Worm (Caenorhabditis elegans): ENCODE data around the gene C28D4.4.
A peak's percentile ranks its signal among the peaks of the same experiment; 100 is the strongest.

Gene C28D4.4

ce11 chrIV:9748342-9748741 lies 3.5 kb upstream of the C28D4.4 start, which contains the start of gene C28D4.8:
TSS of gene C28D4.8 (minus strand) at chrIV:9748442.
- TF ChIP-seq T20F7.1 (GFP tag; optimal IDR thresholded peaks at IDR 0.05) (no peak), zfp-2 (tag; optimal IDR thresholded peaks at IDR 0.05) (no peak), zip-11 (GFP tag; IDR thresholded peaks at IDR 0.05) (no peak), php-3 (GFP tag; IDR thresholded peaks at IDR 0.05) (no peak), nhr-6 (tag; optimal IDR thresholded peaks at IDR 0.05) (no peak), gei-8 (GFP tag; optimal IDR thresholded peaks at IDR 0.05) (no peak), lir-3 (tag; optimal IDR thresholded peaks at IDR 0.05) (no peak), snpc-1.2 (GFP tag; IDR thresholded peaks at IDR 0.05) (no peak)

- TF ChIP-seq ceh-44 (GFP tag; IDR thresholded peaks at IDR 0.05) (no peak), nhr-77 (tag; optimal IDR thresholded peaks at IDR 0.05) (no peak), mxl-2 (GFP tag; conservative IDR thresholded peaks at IDR 0.05) (no peak), dmd-8 (GFP tag; IDR thresholded peaks at IDR 0.05) (no peak), mdl-1 (tag; optimal IDR thresholded peaks at IDR 0.05) (no peak), mes-2 (tag; optimal IDR thresholded peaks at IDR 0.05; ENCODE audit: poor library complexity, severe bottlenecking) (no peak), mxl-3 (GFP tag; optimal IDR thresholded peaks at IDR 0.05) (no peak), Y75B8A.6 (GFP tag; IDR thresholded peaks at IDR 0.05) (no peak), ceh-20 (GFP tag; IDR thresholded peaks at IDR 0.05) (no peak), lin-13 (GFP tag; optimal IDR thresholded peaks at IDR 0.05) (no peak), aly-2 (tag; optimal IDR thresholded peaks at IDR 0.05) (no peak), zip-2 (tag; optimal IDR thresholded peaks at IDR 0.05) (no peak), unc-62 (GFP tag; optimal IDR thresholded peaks at IDR 0.05 in 1 of 2) (no peak), unc-62 (tag; optimal IDR thresholded peaks at IDR 0.05) (no peak), unc-130 (GFP tag; optimal IDR thresholded peaks at IDR 0.05) (no peak), hmg-1.1 (GFP tag; IDR thresholded peaks at IDR 0.05) (no peak), nhr-28 (tag; optimal IDR thresholded peaks at IDR 0.05) (no peak), snpc-4 (tag; optimal IDR thresholded peaks at IDR 0.05) (no peak), fkh-10 (GFP tag; optimal IDR thresholded peaks at IDR 0.05) (no peak)
These were observed 2.0 kb upstream of the C28D4.4 start, which contains the start of gene C28D4.5 for ce11 chrIV:9746762-9747161. TSS of gene C28D4.5 (minus strand) at chrIV:9746862.

- TF ChIP-seq nhr-42 (GFP tag; IDR thresholded peaks at IDR 0.05) (no peak), aha-1 (tag) (peak; percentile 96)
These were observed 1.9 kb downstream of the C28D4.4 start, which contains the start of gene C28D4.7 for ce11 chrIV:9742883-9743282. TSS of gene C28D4.7 (minus strand) at chrIV:9743147.

ce11 chrIV:9740851-9741549 lies 3.8 kb downstream of the C28D4.4 start, which contains the start of gene gln-6:
TSS of gene gln-6 (minus strand) at chrIV:9740901.
- peak; percentile 44 for TF ChIP-seq unc-130 (GFP tag; optimal IDR thresholded peaks at IDR 0.05)

- TF ChIP-seq lin-38 (GFP tag; IDR thresholded peaks at IDR 0.05), result peak; percentile 61
- peak; percentile 65; the same call in 1 of the 2 replicates for TF ChIP-seq snpc-1.2 (GFP tag; IDR thresholded peaks at IDR 0.05)
- no peak for TF ChIP-seq gei-8 (GFP tag; optimal IDR thresholded peaks at IDR 0.05)
- no peak for TF ChIP-seq tra-1 (GFP tag; IDR thresholded peaks at IDR 0.05)
- TF ChIP-seq duxl-1 (tag; optimal IDR thresholded peaks at IDR 0.05; ENCODE audit: poor library complexity), result no peak
- peak; percentile 28 for TF ChIP-seq F49E8.2 (tag; optimal IDR thresholded peaks at IDR 0.05; ENCODE audit: borderline replicate concordance)
- no peak for TF ChIP-seq spr-3 (GFP tag; optimal IDR thresholded peaks at IDR 0.05)
- no peak for TF ChIP-seq ces-1 (GFP tag; optimal IDR thresholded peaks at IDR 0.05)
- TF ChIP-seq unc-130 (GFP tag; optimal IDR thresholded peaks at IDR 0.05), result peak; percentile 64
- no peak for TF ChIP-seq nhr-28 (tag; optimal IDR thresholded peaks at IDR 0.05)
- TF ChIP-seq mdt-29 (GFP tag; IDR thresholded peaks at IDR 0.05), result no peak
- no peak for TF ChIP-seq vab-7 (GFP tag; IDR thresholded peaks at IDR 0.05)
These were observed 5.8 kb downstream of the C28D4.4 start for ce11 chrIV:9739001-9739400.
